Fruit fly (Drosophila melanogaster) whole organism, embryonic: ENCODE results near the gene SerRS-m.

Experiments
- Abd-B ChIP-seq: fragments of 200-800 bp; sonication (Bioruptor generic); optimal IDR thresholded peaks from 2 replicates; lab custom pipeline; 2018; ENCODE audit warnings: missing biosample characterization, mild to moderate bottlenecking, missing genetic modification characterization, moderate library complexity
- Ada2b ChIP-seq: fragments of 200-800 bp; sonication (Bioruptor generic); IDR thresholded peaks from 2 replicates; pipeline ENCODE4 v1.3.6; 2022; ENCODE audit warnings: missing biosample characterization, missing genetic modification characterization
- B-H1 ChIP-seq: fragments of 200-800 bp; sonication (Bioruptor generic); IDR thresholded peaks from 3 replicates; pipeline ENCODE4 v1.3.6; 2022; ENCODE audit warnings: missing biosample characterization, missing genetic modification characterization
- B-H2 ChIP-seq: fragments of 200-800 bp; sonication (Bioruptor generic); optimal IDR thresholded peaks from 2 replicates; lab custom pipeline; 2018; ENCODE audit warnings: missing biosample characterization, mild to moderate bottlenecking, missing genetic modification characterization
- CG1024 ChIP-seq: fragments of 200-800 bp; sonication (Bioruptor generic); IDR thresholded peaks from 2 replicates; pipeline ENCODE4 v1.3.6; 2022; ENCODE audit warnings: missing biosample characterization, missing genetic modification characterization
- CG11504 ChIP-seq: fragments of 200-800 bp; sonication (Bioruptor generic); optimal IDR thresholded peaks from 3 replicates; lab custom pipeline; 2019; ENCODE audit warnings: missing biosample characterization, mild to moderate bottlenecking, missing genetic modification characterization, moderate library complexity
- CG13424 ChIP-seq: fragments of 200-800 bp; sonication (Bioruptor generic); optimal IDR thresholded peaks from 2 replicates; lab custom pipeline; 2019; ENCODE audit warnings: missing biosample characterization, mild to moderate bottlenecking, missing genetic modification characterization, moderate library complexity
- CG13894 ChIP-seq: fragments of 200-800 bp; sonication (Bioruptor generic); optimal IDR thresholded peaks from 3 replicates; lab custom pipeline; 2018; ENCODE audit warnings: missing biosample characterization, mild to moderate bottlenecking, missing genetic modification characterization, moderate library complexity
- CG14441 ChIP-seq: fragments of 200-800 bp; sonication (Bioruptor generic); IDR thresholded peaks from 2 replicates; pipeline ENCODE4 v1.3.6; 2022; ENCODE audit warnings: missing biosample characterization, missing genetic modification characterization
- CG15514 ChIP-seq: fragments of 200-800 bp; sonication (Bioruptor generic); optimal IDR thresholded peaks from 3 replicates; lab custom pipeline; 2017; ENCODE audit warnings: missing biosample characterization, missing genetic modification characterization, mild to moderate bottlenecking, moderate library complexity, missing genetic modification reagents
- CG16815 ChIP-seq: fragments of 200-800 bp; sonication (Bioruptor generic); optimal IDR thresholded peaks from 3 replicates; lab custom pipeline; 2017; ENCODE audit warnings: missing biosample characterization, mild to moderate bottlenecking, missing genetic modification characterization
- CG18764 ChIP-seq: fragments of 200-800 bp; sonication (Bioruptor generic); optimal IDR thresholded peaks from 3 replicates; lab custom pipeline; 2016; ENCODE audit warnings: missing biosample characterization, missing genetic modification characterization
- CG2129 ChIP-seq: fragments of 200-800 bp; sonication (Bioruptor generic); IDR thresholded peaks from 2 replicates; pipeline ENCODE4 v1.3.6; 2022; ENCODE audit warnings: missing biosample characterization, missing genetic modification characterization; ENCODE audit not compliant: partially characterized antibody
- CG2199 ChIP-seq: fragments of 200-800 bp; sonication (Bioruptor generic); IDR thresholded peaks from 3 replicates; pipeline ENCODE4 v1.3.6; 2022; ENCODE audit warnings: missing biosample characterization, missing genetic modification characterization
- CG2712 ChIP-seq: fragments of 200-800 bp; optimal IDR thresholded peaks from 3 replicates; lab custom pipeline; 2019; ENCODE audit warnings: missing biosample characterization, mild to moderate bottlenecking, missing genetic modification characterization, moderate library complexity
- CG30403 ChIP-seq: fragments of 200-800 bp; sonication (Bioruptor generic); optimal IDR thresholded peaks from 3 replicates; lab custom pipeline; 2016; ENCODE audit warnings: missing biosample characterization, missing genetic modification characterization
- CG3847 ChIP-seq: fragments of 200-800 bp; sonication (Bioruptor generic); IDR thresholded peaks from 2 replicates; pipeline ENCODE4 v1.3.6; 2022; ENCODE audit warnings: missing biosample characterization, missing genetic modification characterization
- CG3995 ChIP-seq: fragments of 200-800 bp; sonication (Bioruptor generic); optimal IDR thresholded peaks from 3 replicates; lab custom pipeline; 2016; ENCODE audit warnings: missing biosample characterization, missing genetic modification characterization
- CG4707 ChIP-seq: fragments of 200-800 bp; sonication (Bioruptor generic); optimal IDR thresholded peaks from 2 replicates; lab custom pipeline; 2018; ENCODE audit warnings: missing biosample characterization, mild to moderate bottlenecking, missing genetic modification characterization, moderate library complexity
- CG7357 ChIP-seq: fragments of 200-800 bp; sonication (Bioruptor generic); IDR thresholded peaks from 3 replicates; pipeline ENCODE4 v1.3.6; 2022; ENCODE audit warnings: missing biosample characterization, missing genetic modification characterization
- CG7556 ChIP-seq: fragments of 200-800 bp; sonication (Bioruptor generic); optimal IDR thresholded peaks from 2 replicates; lab custom pipeline; 2017; ENCODE audit warnings: missing biosample characterization, mild to moderate bottlenecking, missing genetic modification characterization
- CG7987 ChIP-seq: fragments of 200-800 bp; sonication (Bioruptor generic); optimal IDR thresholded peaks from 2 replicates; lab custom pipeline; 2018; ENCODE audit warnings: missing biosample characterization, mild to moderate bottlenecking, missing genetic modification characterization, moderate library complexity
- CG8281 ChIP-seq: fragments of 200-800 bp; sonication (Bioruptor generic); optimal IDR thresholded peaks from 2 replicates; lab custom pipeline; 2018; ENCODE audit warnings: missing biosample characterization, mild to moderate bottlenecking, missing genetic modification characterization, moderate library complexity
- Doc3 ChIP-seq: fragments of 200-800 bp; sonication (Bioruptor generic); IDR thresholded peaks from 3 replicates; pipeline ENCODE4 v1.3.6; 2022; ENCODE audit warnings: missing biosample characterization, missing genetic modification characterization; ENCODE audit not compliant: partially characterized antibody
- Hr39 ChIP-seq: fragments of >200 bp; optimal IDR thresholded peaks from 2 replicates; lab custom pipeline; 2017
- Scr ChIP-seq: fragments of 200-800 bp; sonication (Bioruptor generic); IDR thresholded peaks from 2 replicates; pipeline ENCODE4 v1.3.6; 2022; ENCODE audit warnings: missing biosample characterization, missing genetic modification characterization; ENCODE audit not compliant: partially characterized antibody
- Xbp1 ChIP-seq: fragments of 200-800 bp; sonication (Bioruptor generic); optimal IDR thresholded peaks from 3 replicates; lab custom pipeline; 2016; ENCODE audit warnings: missing biosample characterization, mild to moderate bottlenecking, missing genetic modification characterization
- caup ChIP-seq: fragments of 200-800 bp; sonication (Bioruptor generic); optimal IDR thresholded peaks from 3 replicates; lab custom pipeline; 2017; ENCODE audit warnings: missing biosample characterization, mild to moderate bottlenecking, missing genetic modification characterization, moderate library complexity; ENCODE audit not compliant: severe bottlenecking
- ci ChIP-seq: fragments of 200-800 bp; sonication (Bioruptor generic); IDR thresholded peaks from 3 replicates; pipeline ENCODE4 v1.3.6; 2022; ENCODE audit warnings: missing biosample characterization, missing genetic modification characterization
- da ChIP-seq: fragments of 200-800 bp; sonication (Bioruptor generic); optimal IDR thresholded peaks from 2 replicates; lab custom pipeline; 2016; ENCODE audit warnings: missing biosample characterization, missing genetic modification characterization
- dimm ChIP-seq: fragments of 200-800 bp; sonication (Bioruptor generic); IDR thresholded peaks from 2 replicates; pipeline ENCODE4 v1.3.6; 2022; ENCODE audit warnings: missing biosample characterization, missing genetic modification characterization
- dmrt11E ChIP-seq: fragments of 200-800 bp; sonication (Bioruptor generic); optimal IDR thresholded peaks from 3 replicates; lab custom pipeline; 2018; ENCODE audit warnings: missing biosample characterization, mild to moderate bottlenecking, missing genetic modification characterization, moderate library complexity
- esg ChIP-seq: fragments of 200-800 bp; sonication (Bioruptor generic); conservative IDR thresholded peaks from 2 replicates; pipeline ENCODE4 v1.3.6; 2022; ENCODE audit warnings: missing biosample characterization, missing genetic modification characterization
- gt ChIP-seq: fragments of 200-800 bp; sonication (Bioruptor generic); IDR thresholded peaks from 2 replicates; pipeline ENCODE4 v1.3.6; 2022; ENCODE audit warnings: missing biosample characterization, missing genetic modification characterization
- hth ChIP-seq: fragments of >200 bp; optimal IDR thresholded peaks from 2 replicates; lab custom pipeline; 2017; ENCODE audit warnings: inconsistent platforms
- jigr1 ChIP-seq: fragments of 200-800 bp; sonication (Bioruptor generic); IDR thresholded peaks from 3 replicates; pipeline ENCODE4 v1.3.6; 2022; ENCODE audit warnings: missing biosample characterization, missing genetic modification characterization
- kay ChIP-seq: fragments of 200-800 bp; sonication (Bioruptor generic); optimal IDR thresholded peaks from 2 replicates; lab custom pipeline; 2016; ENCODE audit warnings: missing biosample characterization, missing genetic modification characterization
- lab ChIP-seq: fragments of 200-800 bp; sonication (Bioruptor generic); optimal IDR thresholded peaks from 3 replicates; lab custom pipeline; 2017; ENCODE audit warnings: missing biosample characterization, missing genetic modification characterization, mild to moderate bottlenecking, moderate library complexity, missing genetic modification reagents
- nerfin-1 ChIP-seq: fragments of 200-800 bp; sonication (Bioruptor generic); optimal IDR thresholded peaks from 3 replicates; lab custom pipeline; 2019; ENCODE audit warnings: missing biosample characterization, mild to moderate bottlenecking, missing genetic modification characterization, moderate library complexity
- nmo ChIP-seq: fragments of 200-800 bp; sonication (Bioruptor generic); optimal IDR thresholded peaks from 2 replicates; lab custom pipeline; 2018; ENCODE audit warnings: missing biosample characterization, mild to moderate bottlenecking, missing genetic modification characterization, moderate library complexity
- p53 ChIP-seq: fragments of 200-800 bp; sonication (Bioruptor generic); optimal IDR thresholded peaks from 2 replicates; lab custom pipeline; 2016; ENCODE audit warnings: missing biosample characterization, missing genetic modification characterization
- pb ChIP-seq: fragments of 200-800 bp; sonication (Bioruptor generic); optimal IDR thresholded peaks from 3 replicates; lab custom pipeline; 2016; ENCODE audit warnings: missing biosample characterization, missing genetic modification characterization
- prd ChIP-seq, 3 experiments: fragments of >200 bp in 2 of 3; fragments of 200-800 bp in 1 of 3; sonication (Bioruptor generic) in 1 of 3; optimal IDR thresholded peaks in 2 of 3; IDR thresholded peaks in 1 of 3; 2 replicates in 2 of 3; 3 replicates in 1 of 3; pipeline versions ENCODE4 v1.3.6 to Lab custom; 2017 to 2022; ENCODE audit warnings: missing biosample characterization in 1 of 3, missing genetic modification characterization in 1 of 3
- pzg ChIP-seq: fragments of 200-800 bp; sonication (Bioruptor generic); optimal IDR thresholded peaks from 3 replicates; lab custom pipeline; 2018; ENCODE audit warnings: missing biosample characterization, mild to moderate bottlenecking, missing genetic modification characterization, moderate library complexity
- sens ChIP-seq: fragments of 200-800 bp; sonication (Bioruptor generic); peaks from one replicate; lab custom pipeline; 2016; ENCODE audit warnings: missing biosample characterization, missing genetic modification characterization
- shn ChIP-seq: fragments of 200-800 bp; sonication (Bioruptor generic); optimal IDR thresholded peaks from 3 replicates; lab custom pipeline; 2016; ENCODE audit warnings: missing biosample characterization, missing genetic modification characterization
- slbo ChIP-seq: fragments of 200-800 bp; sonication (Bioruptor generic); IDR thresholded peaks from 2 replicates; pipeline ENCODE4 v1.3.6; 2022; ENCODE audit warnings: missing biosample characterization, missing genetic modification characterization
- sna ChIP-seq: fragments of 200-800 bp; sonication (Bioruptor generic); IDR thresholded peaks from 2 replicates; pipeline ENCODE4 v1.3.6; 2022; ENCODE audit warnings: missing biosample characterization, missing genetic modification characterization; ENCODE audit not compliant: partially characterized antibody
- stc ChIP-seq: fragments of 200-800 bp; sonication (Bioruptor generic); IDR thresholded peaks from 2 replicates; pipeline ENCODE4 v1.3.6; 2022; ENCODE audit warnings: missing biosample characterization, missing genetic modification characterization
- tio ChIP-seq: fragments of 200-800 bp; sonication (Bioruptor generic); optimal IDR thresholded peaks from 2 replicates; lab custom pipeline; 2017; ENCODE audit warnings: missing biosample characterization, missing genetic modification characterization, inconsistent platforms
- tup ChIP-seq: fragments of 200-800 bp; sonication (Bioruptor generic); optimal IDR thresholded peaks from 2 replicates; lab custom pipeline; 2016; ENCODE audit warnings: missing biosample characterization, mild to moderate bottlenecking, missing genetic modification characterization, moderate library complexity

The SerRS-m gene

DNA sequence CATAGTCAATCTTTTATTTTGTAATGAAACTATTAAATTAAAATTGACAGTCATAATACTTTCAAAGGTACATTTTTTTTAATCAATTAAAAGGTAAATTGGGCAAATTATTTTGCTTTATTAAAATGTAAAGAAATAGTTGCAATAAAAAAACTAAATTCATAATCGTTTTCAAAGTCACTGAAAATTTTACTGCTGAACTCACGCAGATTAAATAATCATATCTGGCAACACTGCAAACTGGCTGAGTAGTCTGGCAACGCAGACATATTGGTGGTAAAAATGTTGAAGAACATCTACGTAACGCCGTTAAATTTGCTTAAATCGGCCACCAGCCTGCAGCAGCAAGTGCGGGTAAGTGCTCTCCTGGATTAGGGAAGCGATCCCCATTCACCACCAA lies 10.0 kb upstream of the SerRS-m start, which contains the start of gene mRpL9 (continued):
- TF ChIP-seq prd (optimal IDR thresholded peaks at IDR 0.05; lab: Kevin White, UChicago) (no peak), prd (GFP tag; IDR thresholded peaks at IDR 0.05; lab: Robert Waterston, UW) (no peak; the same call in 2 of the 3 replicates), p53 (GFP tag; lab: Kevin White, UChicago) (no peak), CG7357 (GFP tag; lab: Robert Waterston, UW) (no peak), tio (GFP tag; lab: Kevin White, UChicago) (no peak), CG14441 (GFP tag; lab: Robert Waterston, UW) (no peak), CG2199 (no peak), CG11504 (tag; lab: Kevin White, UChicago) (no peak), sens (GFP tag; lab: Kevin White, UChicago) (peak; percentile 47), pzg (GFP tag; lab: Kevin White, UChicago) (peak; percentile 69), Doc3 (GFP tag; lab: Robert Waterston, UW) (peak; percentile 34; the same call in 1 of the 3 replicates), stc (GFP tag; lab: Robert Waterston, UW) (no peak), Abd-B (GFP tag; lab: Kevin White, UChicago) (peak; percentile 91), CG30403 (GFP tag; lab: Kevin White, UChicago) (peak; percentile 43), pb (GFP tag; lab: Kevin White, UChicago) (no peak), shn (GFP tag; lab: Kevin White, UChicago) (no peak), slbo (GFP tag; lab: Robert Waterston, UW) (peak; percentile 63), CG4707 (GFP tag; lab: Kevin White, UChicago) (no peak), CG2129 (no peak), dmrt11E (no peak), hth (lab: Kevin White, UChicago) (no peak), jigr1 (no peak), caup (GFP tag; lab: Kevin White, UChicago) (no peak), lab (no peak), CG1024 (GFP tag; lab: Robert Waterston, UW) (no peak), nmo (GFP tag; lab: Kevin White, UChicago) (peak; percentile 34), CG15514 (GFP tag; lab: Kevin White, UChicago) (peak; percentile 52), CG8281 (tag; lab: Kevin White, UChicago) (no peak), esg (GFP tag; lab: Robert Waterston, UW) (no peak), ci (GFP tag; lab: Robert Waterston, UW) (0 out of 3 replicates have a peak, but pooled peaks have one; percentile 37), Hr39 (lab: Kevin White, UChicago) (no peak), B-H2 (GFP tag; lab: Kevin White, UChicago) (no peak), dimm (no peak), da (GFP tag; lab: Kevin White, UChicago) (no peak), CG13424 (tag; lab: Kevin White, UChicago) (peak; percentile 22), CG3847 (peak; percentile 58), CG2712 (peak; percentile 34), CG7987 (GFP tag; lab: Kevin White, UChicago) (no peak), CG3995 (GFP tag; lab: Kevin White, UChicago) (peak; percentile 95), CG16815 (no peak), B-H1 (GFP tag; lab: Robert Waterston, UW) (no peak), CG7556 (GFP tag; lab: Kevin White, UChicago) (no peak), tup (GFP tag; lab: Kevin White, UChicago) (no peak), nerfin-1 (tag; lab: Kevin White, UChicago) (peak; percentile 20), CG13894 (tag; lab: Kevin White, UChicago) (no peak), sna (GFP tag; lab: Robert Waterston, UW) (no peak), Xbp1 (GFP tag; lab: Kevin White, UChicago) (no peak), gt (GFP tag; lab: Robert Waterston, UW) (no peak), kay (no peak), Ada2b (GFP tag; lab: Robert Waterston, UW) (no peak), CG18764 (no peak), Scr (GFP tag; lab: Robert Waterston, UW) (peak; percentile 27; the same call in 1 of the 2 replicates)
